Worm (Caenorhabditis elegans) whole organism, mixed stage, embryonic: ENCODE results near the gene eef-1B.1.

Experiments
- ces-1 ChIP-seq: fragments of 150-350 bp; optimal IDR thresholded peaks from 2 replicates; lab custom pipeline; 2014; ENCODE audit warnings: missing biosample characterization, missing genetic modification reagents, missing genetic modification characterization
- drap-1 ChIP-seq: fragments of 200-800 bp; sonication (Bioruptor generic); optimal IDR thresholded peaks from 3 replicates; lab custom pipeline; 2018; ENCODE audit warnings: mild to moderate bottlenecking, missing genetic modification characterization, missing compliant biosample characterization
- elt-1 ChIP-seq: sonication (generic microtip); optimal IDR thresholded peaks from 2 replicates; lab custom pipeline; 2017; ENCODE audit warnings: missing genetic modification characterization, mild to moderate bottlenecking, missing compliant biosample characterization, antibody characterized with exemption, moderate library complexity, borderline replicate concordance; ENCODE audit not compliant: insufficient read depth
- ham-2 ChIP-seq: fragments of 200-800 bp; sonication (Bioruptor generic); optimal IDR thresholded peaks from 2 replicates; lab custom pipeline; 2018; ENCODE audit warnings: mild to moderate bottlenecking, missing genetic modification characterization, missing compliant biosample characterization
- lin-13 ChIP-seq: fragments of 150-350 bp; optimal IDR thresholded peaks from 2 replicates; lab custom pipeline; 2014; ENCODE audit warnings: missing biosample characterization, missing genetic modification characterization
- mep-1 ChIP-seq: fragments of 150-350 bp; optimal IDR thresholded peaks from 2 replicates; lab custom pipeline; 2017; ENCODE audit warnings: missing biosample characterization, missing genetic modification reagents, missing genetic modification characterization, inconsistent platforms
- nhr-12 ChIP-seq: fragments of 150-350 bp; optimal IDR thresholded peaks from 2 replicates; lab custom pipeline; 2014; ENCODE audit warnings: missing biosample characterization, missing genetic modification characterization
- nhr-237 ChIP-seq: fragments of 150-350 bp; optimal IDR thresholded peaks from 2 replicates; lab custom pipeline; 2014; ENCODE audit warnings: missing biosample characterization, missing genetic modification characterization
- nhr-28 ChIP-seq: fragments of 150-350 bp; optimal IDR thresholded peaks from 2 replicates; lab custom pipeline; 2014; ENCODE audit warnings: missing biosample characterization, missing genetic modification characterization
- nhr-76 ChIP-seq: sonication (generic microtip); optimal IDR thresholded peaks from 2 replicates; lab custom pipeline; 2017; ENCODE audit warnings: missing biosample characterization, missing genetic modification characterization
- pha-4 ChIP-seq: fragments of 150-350 bp; optimal IDR thresholded peaks from 2 replicates; lab custom pipeline; 2018; ENCODE audit warnings: missing biosample characterization, missing genetic modification reagents, missing genetic modification characterization
- sptf-1 ChIP-seq: sonication (generic microtip); optimal IDR thresholded peaks from 2 replicates; lab custom pipeline; 2017; ENCODE audit warnings: mild to moderate bottlenecking, missing genetic modification characterization, moderate library complexity, missing compliant biosample characterization
- ztf-11 ChIP-seq: fragments of 150-350 bp; optimal IDR thresholded peaks from 2 replicates; lab custom pipeline; 2014; ENCODE audit warnings: missing biosample characterization, missing genetic modification characterization

DNA sequence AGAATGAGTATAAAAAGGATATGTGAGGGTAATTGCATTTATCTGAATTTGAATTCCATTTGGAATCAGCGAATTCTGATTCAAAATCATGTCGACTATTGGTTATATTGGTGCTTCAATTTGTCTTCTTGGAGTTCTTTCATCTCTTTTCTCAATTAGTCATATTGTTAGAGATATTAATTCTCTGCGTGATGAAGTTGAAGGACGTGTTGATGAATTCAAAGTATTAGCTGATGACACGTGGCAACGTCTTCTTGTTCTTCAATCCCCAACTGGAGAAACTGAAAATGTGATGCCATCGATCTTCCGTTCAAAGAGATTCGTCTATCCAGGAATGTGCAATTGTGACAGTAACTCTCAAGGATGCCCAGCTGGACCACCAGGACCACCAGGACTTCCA lies 24.4 kb downstream of the eef-1B.1 start, which contains the start of gene col-90:
- TF ChIP-seq sptf-1 (tag; lab: Kevin White, UChicago) (no peak), ztf-11 (no peak), pha-4 (tag; lab: Kevin White, UChicago) (no peak), nhr-237 (tag; lab: Kevin White, UChicago) (no peak), ham-2 (GFP tag; lab: Kevin White, UChicago) (no peak), elt-1 (tag; lab: Kevin White, UChicago) (no peak), nhr-76 (tag; lab: Kevin White, UChicago) (no peak), drap-1 (GFP tag; lab: Kevin White, UChicago) (no peak), lin-13 (tag; lab: Kevin White, UChicago) (no peak), mep-1 (no peak), ces-1 (GFP tag; lab: Kevin White, UChicago) (no peak), nhr-12 (tag; lab: Kevin White, UChicago) (no peak), nhr-28 (tag; lab: Kevin White, UChicago) (no peak)
